Worm (Caenorhabditis elegans) whole organism, young adult: ENCODE data around the gene rpb-12.

Experiments used
- B0035.1 ChIP-seq: sonication (generic microtip); optimal IDR thresholded peaks from 2 replicates; lab custom pipeline; 2016; ENCODE audit warnings: missing genetic modification characterization, mild to moderate bottlenecking, missing compliant biosample characterization, missing genotype, missing genetic modification reagents
- D2030.7 ChIP-seq: fragments of 200-800 bp; sonication (Bioruptor generic); IDR thresholded peaks from 2 replicates; pipeline ENCODE4 v1.3.6; 2022; ENCODE audit warnings: missing genetic modification reagents, missing genetic modification characterization, missing compliant biosample characterization
- F33H1.4 ChIP-seq: fragments of 200-800 bp; sonication (Bioruptor generic); IDR thresholded peaks from 2 replicates; pipeline ENCODE4 v1.3.6; 2022; ENCODE audit warnings: missing genetic modification reagents, missing genetic modification characterization, missing compliant biosample characterization
- F39B2.1 ChIP-seq: fragments of 200-800 bp; sonication (Bioruptor generic); IDR thresholded peaks from 2 replicates; pipeline ENCODE4 v1.3.6; 2022; ENCODE audit warnings: missing genetic modification reagents, missing genetic modification characterization, missing compliant biosample characterization
- F49E8.2 ChIP-seq: sonication (generic microtip); optimal IDR thresholded peaks from 3 replicates; lab custom pipeline; 2017; ENCODE audit warnings: missing genetic modification characterization, mild to moderate bottlenecking, missing compliant biosample characterization, antibody characterized with exemption, moderate library complexity; ENCODE audit not compliant: insufficient read depth
- F55B11.4 ChIP-seq: sonication (generic microtip); optimal IDR thresholded peaks from 2 replicates; lab custom pipeline; 2016; ENCODE audit warnings: missing compliant biosample characterization, missing genetic modification characterization, borderline replicate concordance; ENCODE audit not compliant: insufficient read depth
- K11D2.4 ChIP-seq: fragments of 200-800 bp; sonication (Bioruptor generic); IDR thresholded peaks from 2 replicates; pipeline ENCODE4 v1.3.6; 2022; ENCODE audit warnings: missing genetic modification reagents, missing genetic modification characterization, missing compliant biosample characterization
- T26A5.8 ChIP-seq: sonication (generic microtip); optimal IDR thresholded peaks from 2 replicates; lab custom pipeline; 2016; ENCODE audit warnings: missing genetic modification characterization, missing compliant biosample characterization
- Y53F4B.3 ChIP-seq: fragments of 200-800 bp; sonication (Bioruptor generic); IDR thresholded peaks from 2 replicates; pipeline ENCODE4 v1.3.6; 2022; ENCODE audit warnings: missing genetic modification reagents, missing genetic modification characterization, missing compliant biosample characterization
- Y79H2A.3 ChIP-seq: fragments of 200-800 bp; sonication (Bioruptor generic); conservative IDR thresholded peaks from 2 replicates; pipeline ENCODE4 v1.3.6; 2022; ENCODE audit warnings: missing genetic modification reagents, missing genetic modification characterization, missing compliant biosample characterization
- ama-1 ChIP-seq, 3 experiments: fragments of 150-350 bp in 1 of 3; sonication (generic microtip) in 2 of 3; optimal IDR thresholded peaks; 2 replicates each; lab custom pipeline; 2014 to 2018; ENCODE audit warnings: missing biosample characterization in 2 of 3, missing genetic modification characterization in 2 of 3, missing genetic modification reagents in 2 of 3
- athp-1 ChIP-seq: sonication (generic microtip); optimal IDR thresholded peaks from 2 replicates; lab custom pipeline; 2017; ENCODE audit warnings: mild to moderate bottlenecking, missing genetic modification characterization, missing compliant biosample characterization
- attf-5 ChIP-seq: fragments of 200-800 bp; sonication (Bioruptor generic); optimal IDR thresholded peaks from 2 replicates; lab custom pipeline; 2018; ENCODE audit warnings: mild to moderate bottlenecking, missing genetic modification characterization, missing compliant biosample characterization
- ceh-40 ChIP-seq: fragments of 200-800 bp; sonication (Bioruptor generic); IDR thresholded peaks from 2 replicates; pipeline ENCODE4 v1.3.6; 2022; ENCODE audit warnings: missing genetic modification characterization, missing compliant biosample characterization
- egl-18 ChIP-seq: fragments of 200-800 bp; sonication (Bioruptor generic); IDR thresholded peaks from 2 replicates; pipeline ENCODE4 v1.3.6; 2022; ENCODE audit warnings: missing genetic modification reagents, missing genetic modification characterization, missing compliant biosample characterization
- egrh-3 ChIP-seq: fragments of 200-800 bp; sonication (Bioruptor generic); IDR thresholded peaks from 2 replicates; pipeline ENCODE4 v1.3.6; 2022; ENCODE audit warnings: missing genetic modification reagents, missing genetic modification characterization, missing compliant biosample characterization
- ets-4 ChIP-seq: fragments of 200-800 bp; sonication (Bioruptor generic); optimal IDR thresholded peaks from 2 replicates; lab custom pipeline; 2018; ENCODE audit warnings: mild to moderate bottlenecking, missing genetic modification characterization, missing compliant biosample characterization
- gei-17 ChIP-seq: fragments of 200-800 bp; sonication (Bioruptor generic); optimal IDR thresholded peaks from 2 replicates; lab custom pipeline; 2018; ENCODE audit warnings: mild to moderate bottlenecking, missing genetic modification characterization, missing compliant biosample characterization
- hlh-26 ChIP-seq: fragments of 200-800 bp; sonication (Bioruptor generic); conservative IDR thresholded peaks from 2 replicates; pipeline ENCODE4 v1.3.6; 2022; ENCODE audit warnings: missing genetic modification reagents, missing genetic modification characterization, missing compliant biosample characterization
- mcd-1 ChIP-seq: fragments of 200-800 bp; sonication (Bioruptor generic); IDR thresholded peaks from 2 replicates; pipeline ENCODE4 v1.3.6; 2022; ENCODE audit warnings: missing genetic modification reagents, missing genetic modification characterization, missing compliant biosample characterization
- mel-28 ChIP-seq: sonication (generic microtip); optimal IDR thresholded peaks from 2 replicates; lab custom pipeline; 2016; ENCODE audit warnings: borderline replicate concordance, mild to moderate bottlenecking, missing genetic modification characterization, missing compliant biosample characterization
- nhr-179 ChIP-seq: sonication (generic microtip); optimal IDR thresholded peaks from 2 replicates; lab custom pipeline; 2016; ENCODE audit warnings: mild to moderate bottlenecking, missing genetic modification characterization, missing compliant biosample characterization
- nhr-80 ChIP-seq: sonication (generic microtip); optimal IDR thresholded peaks from 2 replicates; lab custom pipeline; 2016; ENCODE audit warnings: missing genetic modification characterization, missing compliant biosample characterization
- pbrm-1 ChIP-seq: fragments of 200-800 bp; sonication (Bioruptor generic); IDR thresholded peaks from 2 replicates; pipeline ENCODE4 v1.3.6; 2022; ENCODE audit warnings: missing genetic modification reagents, missing genetic modification characterization, missing compliant biosample characterization
- snpc-1.1 ChIP-seq: sonication (generic microtip); optimal IDR thresholded peaks from 2 replicates; lab custom pipeline; 2017; ENCODE audit warnings: missing genetic modification characterization, mild to moderate bottlenecking, missing compliant biosample characterization, antibody characterized with exemption, moderate library complexity, missing genotype, missing genetic modification reagents; ENCODE audit not compliant: insufficient read depth
- snpc-1.3 ChIP-seq: sonication (generic microtip); optimal IDR thresholded peaks from 2 replicates; lab custom pipeline; 2017; ENCODE audit warnings: missing genetic modification characterization, mild to moderate bottlenecking, missing compliant biosample characterization, antibody characterized with exemption, moderate library complexity, missing genotype, missing genetic modification reagents; ENCODE audit not compliant: insufficient read depth
- snpc-3.4 ChIP-seq: sonication (generic microtip); optimal IDR thresholded peaks from 2 replicates; lab custom pipeline; 2017; ENCODE audit warnings: missing genetic modification characterization, mild to moderate bottlenecking, missing compliant biosample characterization, antibody characterized with exemption, moderate library complexity, missing genotype, missing genetic modification reagents
- sptf-2 ChIP-seq: fragments of 200-800 bp; sonication (Bioruptor generic); optimal IDR thresholded peaks from 2 replicates; lab custom pipeline; 2018; ENCODE audit warnings: mild to moderate bottlenecking, missing genetic modification characterization, missing compliant biosample characterization
- tbx-9 ChIP-seq: sonication (generic microtip); optimal IDR thresholded peaks from 2 replicates; lab custom pipeline; 2016; ENCODE audit warnings: borderline replicate concordance, missing genetic modification characterization, inconsistent platforms, missing compliant biosample characterization
- tlf-1 ChIP-seq: fragments of 200-800 bp; sonication (Bioruptor generic); optimal IDR thresholded peaks from 2 replicates; lab custom pipeline; 2018; ENCODE audit warnings: mild to moderate bottlenecking, missing genetic modification characterization, missing compliant biosample characterization

rpb-12 gene

ce11 chrIV:9169764-9170163 lies 23.1 kb upstream of the rpb-12 start:
- TF ChIP-seq attf-5 (GFP tag; lab: Kevin White, UChicago), result no peak
- TF ChIP-seq snpc-1.3 (tag; lab: Kevin White, UChicago), result no peak
- TF ChIP-seq B0035.1 (tag; lab: Kevin White, UChicago), result no peak
- no peak for TF ChIP-seq F33H1.4 (GFP tag; lab: Robert Waterston, UW)
- no peak for TF ChIP-seq Y79H2A.3 (GFP tag; lab: Robert Waterston, UW)
- TF ChIP-seq hlh-26 (GFP tag; lab: Robert Waterston, UW), result no peak
- TF ChIP-seq snpc-3.4 (tag; lab: Kevin White, UChicago), result no peak
- no peak for TF ChIP-seq nhr-179 (tag; lab: Kevin White, UChicago)
- no peak for TF ChIP-seq ama-1 (optimal IDR thresholded peaks at IDR 0.05; lab: Kevin White, UChicago)
- no peak for TF ChIP-seq ama-1 (GFP tag; optimal IDR thresholded peaks at IDR 0.05; lab: Kevin White, UChicago)
- TF ChIP-seq ceh-40, result no peak
- TF ChIP-seq tbx-9 (tag; lab: Kevin White, UChicago), result no peak
- no peak for TF ChIP-seq athp-1
- no peak for TF ChIP-seq D2030.7
- TF ChIP-seq gei-17, result no peak
- TF ChIP-seq mcd-1 (GFP tag; lab: Robert Waterston, UW), result no peak
- no peak for TF ChIP-seq egrh-3 (GFP tag; lab: Robert Waterston, UW)
- TF ChIP-seq egl-18 (GFP tag; lab: Robert Waterston, UW), result no peak
- TF ChIP-seq, all 124 proteins: peak for 0

ce11 chrIV:9165681-9166080 lies 19.0 kb upstream of the rpb-12 start, which contains the start of gene C07C7.3:
Gene C07C7.3, plus strand, starts transcription at chrIV:9166051.
- TF ChIP-seq K11D2.4 (GFP tag; lab: Robert Waterston, UW) (no peak), F55B11.4 (tag; lab: Kevin White, UChicago) (no peak), Y53F4B.3 (GFP tag; lab: Robert Waterston, UW) (no peak), tbx-9 (tag; lab: Kevin White, UChicago) (no peak), F39B2.1 (GFP tag; lab: Robert Waterston, UW) (no peak), tlf-1 (no peak), T26A5.8 (tag; lab: Kevin White, UChicago) (no peak), snpc-1.1 (tag; lab: Kevin White, UChicago) (no peak), hlh-26 (GFP tag; lab: Robert Waterston, UW) (no peak)

- TF ChIP-seq mel-28, result no peak
- no peak for TF ChIP-seq sptf-2 (GFP tag; lab: Kevin White, UChicago)
- TF ChIP-seq nhr-179 (tag; lab: Kevin White, UChicago), result no peak
Observed at ce11 chrIV:9165027-9165426, 18.4 kb upstream of the rpb-12 start, which contains the start of gene pcp-2. Gene pcp-2, minus strand, starts transcription at chrIV:9165127.

- TF ChIP-seq nhr-80 (peak; percentile 96), ets-4 (GFP tag; lab: Kevin White, UChicago) (no peak), F49E8.2 (tag; lab: Kevin White, UChicago) (no peak), snpc-1.3 (tag; lab: Kevin White, UChicago) (no peak), pbrm-1 (GFP tag; lab: Robert Waterston, UW) (no peak)
Observed at ce11 chrIV:9159863-9160262, 13.2 kb upstream of the rpb-12 start.
